Worm (Caenorhabditis elegans) whole organism, L3 larva: ENCODE results near the gene sart-3.
"Not testable (repeated sequence)": the region's sequence is repeated elsewhere in the genome, so short reads cannot be mapped to it uniquely, and the experiment has no call there.

Experiments
- ZK546.5 ChIP-seq: sonication (generic microtip); optimal IDR thresholded peaks from 2 replicates; lab custom pipeline; 2017; ENCODE audit warnings: missing biosample characterization, missing genetic modification characterization
- aly-2 ChIP-seq: fragments of 150-350 bp; optimal IDR thresholded peaks from 2 replicates; lab custom pipeline; 2014; ENCODE audit warnings: missing biosample characterization, missing genetic modification characterization
- ceh-16 ChIP-seq: sonication (generic microtip); optimal IDR thresholded peaks from 2 replicates; lab custom pipeline; 2017; ENCODE audit warnings: missing biosample characterization, missing genetic modification characterization
- ceh-28 ChIP-seq: fragments of 150-350 bp; optimal IDR thresholded peaks from 2 replicates; lab custom pipeline; 2014; ENCODE audit warnings: missing biosample characterization, missing genetic modification reagents, missing genetic modification characterization
- ceh-9 ChIP-seq: sonication (generic microtip); optimal IDR thresholded peaks from 2 replicates; lab custom pipeline; 2018; ENCODE audit warnings: missing biosample characterization, missing genetic modification characterization
- daf-12 ChIP-seq: fragments of 150-350 bp; optimal IDR thresholded peaks from 2 replicates; lab custom pipeline; 2014; ENCODE audit warnings: missing biosample characterization, missing genetic modification reagents, missing genetic modification characterization
- egl-27 ChIP-seq: sonication (generic microtip); optimal IDR thresholded peaks from 4 replicates; lab custom pipeline; 2017; ENCODE audit warnings: missing biosample characterization, missing genetic modification reagents, missing genetic modification characterization
- elt-1 ChIP-seq: fragments of 150-350 bp; optimal IDR thresholded peaks from 2 replicates; lab custom pipeline; 2014; ENCODE audit warnings: missing biosample characterization, missing genetic modification characterization
- elt-2 ChIP-seq: sonication (generic microtip); optimal IDR thresholded peaks from 2 replicates; lab custom pipeline; 2016; ENCODE audit warnings: missing genetic modification reagents, mild to moderate bottlenecking, missing genetic modification characterization, missing compliant biosample characterization
- elt-3 ChIP-seq, 3 experiments: fragments of 150-350 bp in 1 of 3; sonication (generic microtip) in 2 of 3; optimal IDR thresholded peaks; 2 replicates in 2 of 3; 4 replicates in 1 of 3; lab custom pipeline; 2014 to 2017; ENCODE audit warnings: missing biosample characterization in 3 of 3, missing genetic modification characterization in 3 of 3
- eor-1 ChIP-seq, 2 experiments: fragments of 150-350 bp; optimal IDR thresholded peaks; 2 replicates each; lab custom pipeline; 2014 to 2018; ENCODE audit warnings: missing biosample characterization in 2 of 2, missing genetic modification characterization in 2 of 2
- fkh-10 ChIP-seq: sonication (generic microtip); optimal IDR thresholded peaks from 2 replicates; lab custom pipeline; 2017; ENCODE audit warnings: missing biosample characterization, missing genetic modification reagents, missing genetic modification characterization
- fos-1 ChIP-seq: fragments of 150-350 bp; optimal IDR thresholded peaks from 2 replicates; lab custom pipeline; 2014; ENCODE audit warnings: missing biosample characterization, missing genetic modification characterization
- hmg-11 ChIP-seq: sonication (generic microtip); optimal IDR thresholded peaks from 2 replicates; lab custom pipeline; 2016; ENCODE audit warnings: missing genetic modification characterization, missing compliant biosample characterization
- lin-15B ChIP-seq: fragments of 150-350 bp; optimal IDR thresholded peaks from 2 replicates; lab custom pipeline; 2014; ENCODE audit warnings: missing biosample characterization, missing genetic modification characterization
- mdl-1 ChIP-seq: fragments of 150-350 bp; optimal IDR thresholded peaks from 2 replicates; lab custom pipeline; 2014; ENCODE audit warnings: missing biosample characterization, missing genetic modification characterization
- mml-1 ChIP-seq: fragments of 150-350 bp; sonication (generic microtip); optimal IDR thresholded peaks from 3 replicates; lab custom pipeline; 2014; ENCODE audit warnings: missing biosample characterization, missing genetic modification characterization
- nfya-1 ChIP-seq: sonication (generic microtip); optimal IDR thresholded peaks from 2 replicates; lab custom pipeline; 2017; ENCODE audit warnings: missing genetic modification characterization, mild to moderate bottlenecking, missing compliant biosample characterization, antibody characterized with exemption, moderate library complexity; ENCODE audit not compliant: insufficient read depth
- nhr-11 ChIP-seq: fragments of 150-350 bp; optimal IDR thresholded peaks from 2 replicates; lab custom pipeline; 2014; ENCODE audit warnings: missing biosample characterization, missing genetic modification characterization
- nhr-12 ChIP-seq: fragments of 150-350 bp; optimal IDR thresholded peaks from 2 replicates; lab custom pipeline; 2014; ENCODE audit warnings: missing biosample characterization, missing genetic modification characterization
- nhr-23 ChIP-seq: fragments of 150-350 bp; optimal IDR thresholded peaks from 2 replicates; lab custom pipeline; 2014; ENCODE audit warnings: missing biosample characterization, missing genetic modification reagents, missing genetic modification characterization
- nhr-28 ChIP-seq: fragments of 150-350 bp; optimal IDR thresholded peaks from 2 replicates; lab custom pipeline; 2014; ENCODE audit warnings: missing biosample characterization, missing genetic modification characterization
- nhr-43 ChIP-seq: sonication (generic microtip); optimal IDR thresholded peaks from 2 replicates; lab custom pipeline; 2016; ENCODE audit warnings: mild to moderate bottlenecking, missing genetic modification characterization, missing compliant biosample characterization; ENCODE audit not compliant: poor library complexity, severe bottlenecking
- nhr-67 ChIP-seq: fragments of 150-350 bp; optimal IDR thresholded peaks from 2 replicates; lab custom pipeline; 2014; ENCODE audit warnings: missing biosample characterization, missing genetic modification characterization
- pha-4 ChIP-seq: fragments of 150-350 bp; optimal IDR thresholded peaks from 2 replicates; lab custom pipeline; 2014; ENCODE audit warnings: missing biosample characterization, missing genetic modification reagents, missing genetic modification characterization
- sea-2 ChIP-seq: fragments of 150-350 bp; sonication (generic microtip); optimal IDR thresholded peaks from 4 replicates; lab custom pipeline; 2014; ENCODE audit warnings: missing biosample characterization, missing genetic modification reagents, missing genetic modification characterization
- skn-1 ChIP-seq: fragments of 150-350 bp; optimal IDR thresholded peaks from 2 replicates; lab custom pipeline; 2014; ENCODE audit warnings: missing biosample characterization, missing genetic modification characterization
- snpc-4 ChIP-seq: fragments of 150-350 bp; optimal IDR thresholded peaks from 2 replicates; lab custom pipeline; 2014; ENCODE audit warnings: missing biosample characterization, missing genetic modification characterization
- unc-39 ChIP-seq: sonication (generic microtip); optimal IDR thresholded peaks from 4 replicates; lab custom pipeline; 2017; ENCODE audit warnings: missing biosample characterization, missing genetic modification characterization
- zag-1 ChIP-seq: fragments of 150-350 bp; optimal IDR thresholded peaks from 2 replicates; lab custom pipeline; 2014; ENCODE audit warnings: missing biosample characterization, missing genetic modification characterization

The sart-3 gene

ce11 chrIV:11324741-11325140 lies 8.0 kb downstream of the sart-3 start, which contains the start of gene his-48:
TSS of gene his-48 (plus strand) at chrIV:11324745.
- TF ChIP-seq nhr-28; lin-15B (tag; lab: Kevin White, UChicago); ceh-28 (tag; lab: Kevin White, UChicago): not testable (repeated sequence)

DNA sequence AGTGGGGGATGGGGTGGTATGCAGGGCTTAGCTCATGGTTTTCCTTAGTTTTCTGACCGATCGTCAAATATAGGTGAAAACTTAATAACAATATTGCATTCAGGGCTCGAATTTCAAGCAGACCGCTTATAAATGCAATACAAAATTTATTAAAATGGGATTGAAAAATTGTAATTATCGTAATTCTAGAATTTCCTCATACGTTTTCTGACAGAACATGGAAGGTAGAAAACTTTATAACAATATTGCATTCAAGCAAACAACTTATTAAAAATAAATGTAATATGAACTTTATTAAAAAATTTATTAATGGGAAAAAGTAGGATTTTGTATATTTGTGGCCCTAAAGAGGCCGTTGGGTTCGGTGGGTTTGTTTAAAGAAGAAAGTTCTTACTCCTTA lies 9.1 kb downstream of the sart-3 start:
- TF ChIP-seq ZK546.5 (tag; lab: Kevin White, UChicago) = no peak
- TF ChIP-seq snpc-4 (tag; lab: Kevin White, UChicago) = no peak
- no peak for TF ChIP-seq nhr-12 (tag; lab: Kevin White, UChicago)
- no peak for TF ChIP-seq sea-2 (GFP tag; lab: Kevin White, UChicago)
- no peak for TF ChIP-seq pha-4 (tag; lab: Kevin White, UChicago)
- no peak for TF ChIP-seq ceh-28 (tag; lab: Kevin White, UChicago)
- no peak for TF ChIP-seq nfya-1 (tag; lab: Kevin White, UChicago)
- no peak for TF ChIP-seq daf-12
- no peak for TF ChIP-seq fkh-10 (GFP tag; lab: Kevin White, UChicago)
- no peak for TF ChIP-seq zag-1
- TF ChIP-seq ceh-9 = no peak
- TF ChIP-seq elt-3 (tag; optimal IDR thresholded peaks at IDR 0.05; lab: Kevin White, UChicago) = no peak
- TF ChIP-seq eor-1 (tag; optimal IDR thresholded peaks at IDR 0.05; lab: Kevin White, UChicago) = no peak
- no peak for TF ChIP-seq nhr-43 (tag; lab: Kevin White, UChicago)
- no peak for TF ChIP-seq skn-1 (tag; lab: Kevin White, UChicago)

- no peak for TF ChIP-seq elt-2 (tag; lab: Kevin White, UChicago)
- TF ChIP-seq aly-2 (tag; lab: Kevin White, UChicago) = no peak
- TF ChIP-seq unc-39 = no peak
- TF ChIP-seq snpc-4 (tag; lab: Kevin White, UChicago) = no peak
- TF ChIP-seq mml-1 = no peak
- TF ChIP-seq elt-1 (tag; lab: Kevin White, UChicago) = no peak
- TF ChIP-seq fos-1 = no peak
- TF ChIP-seq mdl-1 (tag; lab: Kevin White, UChicago) = no peak
- TF ChIP-seq nhr-12 (tag; lab: Kevin White, UChicago) = no peak
- no peak for TF ChIP-seq egl-27 (tag; lab: Kevin White, UChicago)
- no peak for TF ChIP-seq nhr-11 (tag; lab: Kevin White, UChicago)
- TF ChIP-seq daf-12 = no peak
- no peak for TF ChIP-seq elt-3 (tag; optimal IDR thresholded peaks at IDR 0.05; lab: Kevin White, UChicago)
These were observed 12.3 kb downstream of the sart-3 start, which contains the start of gene edg-1 for ce11 chrIV:11320500-11320899. TSS of gene edg-1 (plus strand) at chrIV:11320800.

DNA sequence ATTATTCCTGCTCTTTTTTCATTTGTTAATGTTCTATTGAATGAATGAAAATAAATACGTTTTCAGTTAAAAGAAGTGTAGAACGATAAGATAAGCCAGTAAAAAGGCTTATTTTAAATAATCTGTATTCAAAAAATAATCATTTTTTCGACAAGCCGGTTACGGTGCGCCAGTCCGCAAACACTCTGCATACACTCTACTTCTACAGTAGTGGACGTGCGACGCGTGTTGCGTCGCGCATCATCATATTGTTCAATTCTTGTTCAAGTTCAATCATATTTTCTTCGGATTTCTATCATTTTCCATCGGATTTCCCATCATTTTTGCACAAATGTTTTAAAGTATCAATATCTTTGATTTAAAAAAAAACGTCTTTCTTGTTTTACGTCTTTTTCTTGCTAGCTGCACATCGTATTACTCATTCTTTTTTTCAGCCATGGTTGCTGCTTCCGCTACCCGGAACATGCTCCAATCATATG lies 12.8 kb downstream of the sart-3 start, which contains the start of gene B0035.18:
Gene B0035.18 (plus strand): TSS at position 429 of the 479 bp plus-strand sequence.
- no peak for TF ChIP-seq elt-3 (tag; optimal IDR thresholded peaks at IDR 0.05; lab: Kevin White, UChicago)
- no peak for TF ChIP-seq hmg-11 (tag; lab: Kevin White, UChicago)
- no peak for TF ChIP-seq nfya-1 (tag; lab: Kevin White, UChicago)

ce11 chrIV:11317119-11317518 lies 15.7 kb downstream of the sart-3 start, which contains the start of gene gspd-1:
TSS of gene gspd-1 (plus strand) at chrIV:11317419.
- TF ChIP-seq elt-1 (tag; lab: Kevin White, UChicago) = no peak
- no peak for TF ChIP-seq nhr-12 (tag; lab: Kevin White, UChicago)
- no peak for TF ChIP-seq nhr-23
- TF ChIP-seq nhr-67 = no peak
- TF ChIP-seq elt-2 (tag; lab: Kevin White, UChicago) = no peak
- TF ChIP-seq daf-12 = no peak

DNA sequence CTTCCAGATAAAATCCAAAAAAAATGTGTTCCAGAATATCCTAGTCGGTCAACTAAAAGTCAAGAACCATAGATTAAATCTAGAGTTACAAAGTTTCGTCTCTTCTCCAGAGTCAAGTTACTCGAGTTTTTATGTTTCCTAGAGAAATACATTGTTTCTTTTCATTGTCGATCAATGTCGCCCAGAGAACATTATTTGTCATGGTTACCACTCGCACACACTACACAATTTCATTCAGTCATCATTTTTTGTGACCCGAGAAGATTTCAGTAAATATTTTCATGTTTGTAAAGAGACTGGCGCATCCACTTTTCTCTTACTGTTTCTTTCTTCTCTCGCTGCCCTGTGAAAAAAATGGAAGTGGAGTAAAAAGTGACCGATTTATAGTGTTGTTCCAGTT lies 16.1 kb downstream of the sart-3 start:
- TF ChIP-seq elt-3 (tag; optimal IDR thresholded peaks at IDR 0.05; lab: Kevin White, UChicago) = no peak
- TF ChIP-seq pha-4 (tag; lab: Kevin White, UChicago) = peak; percentile 57

- TF ChIP-seq ceh-16 (tag; lab: Kevin White, UChicago) = no peak
- TF ChIP-seq skn-1 (tag; lab: Kevin White, UChicago) = peak; percentile 81
- TF ChIP-seq, all 47 proteins: peak for 1
These were observed 16.7 kb downstream of the sart-3 start for ce11 chrIV:11316106-11316505.
